Worm (Caenorhabditis elegans): ENCODE measurements around the gene R31.2.
A peak's percentile ranks its signal among the peaks of the same experiment; 100 is the strongest.

Gene R31.2

ce11 chrV:11896322-11896898 is 21.0 kb upstream of the R31.2 start:
- no peak for TF ChIP-seq dao-5 (tag; optimal IDR thresholded peaks at IDR 0.05)
- no peak for TF ChIP-seq him-1 (tag; optimal IDR thresholded peaks at IDR 0.05)
- no peak for TF ChIP-seq W03F9.2 (tag; optimal IDR thresholded peaks at IDR 0.05)

ce11 chrV:11897604-11898003 is 19.8 kb upstream of the R31.2 start:
- no peak for TF ChIP-seq dao-5 (tag; optimal IDR thresholded peaks at IDR 0.05)
- no peak for TF ChIP-seq him-1 (tag; optimal IDR thresholded peaks at IDR 0.05)
- no peak for TF ChIP-seq W03F9.2 (tag; optimal IDR thresholded peaks at IDR 0.05)

- TF ChIP-seq dao-5 (tag; optimal IDR thresholded peaks at IDR 0.05) (no peak), W03F9.2 (tag; optimal IDR thresholded peaks at IDR 0.05) (no peak), him-1 (tag; optimal IDR thresholded peaks at IDR 0.05) (no peak)
Observed at ce11 chrV:11899149-11899548, 18.2 kb upstream of the R31.2 start, which contains the start of gene sma-1. sma-1 (plus strand) TSS chrV:11899449.

- TF ChIP-seq him-1 (tag; optimal IDR thresholded peaks at IDR 0.05) (no peak), dao-5 (tag; optimal IDR thresholded peaks at IDR 0.05) (no peak), W03F9.2 (tag; optimal IDR thresholded peaks at IDR 0.05) (no peak)
Observed at ce11 chrV:11900127-11900526, 17.2 kb upstream of the R31.2 start.

- TF ChIP-seq W03F9.2 (tag; optimal IDR thresholded peaks at IDR 0.05) (no peak), him-1 (tag; optimal IDR thresholded peaks at IDR 0.05) (no peak), dao-5 (tag; optimal IDR thresholded peaks at IDR 0.05) (no peak)
Observed at ce11 chrV:11901260-11901659, 16.1 kb upstream of the R31.2 start.

ce11 chrV:11902161-11902560 is 15.2 kb upstream of the R31.2 start:
- TF ChIP-seq W03F9.2 (tag; optimal IDR thresholded peaks at IDR 0.05) (no peak), dao-5 (tag; optimal IDR thresholded peaks at IDR 0.05) (no peak), him-1 (tag; optimal IDR thresholded peaks at IDR 0.05) (no peak)

- TF ChIP-seq W03F9.2 (tag; optimal IDR thresholded peaks at IDR 0.05) (no peak), dao-5 (tag; optimal IDR thresholded peaks at IDR 0.05) (no peak), him-1 (tag; optimal IDR thresholded peaks at IDR 0.05) (no peak)
Observed at ce11 chrV:11905977-11906376, 11.4 kb upstream of the R31.2 start.

- no peak for TF ChIP-seq W03F9.2 (tag; optimal IDR thresholded peaks at IDR 0.05)
- TF ChIP-seq him-1 (tag; optimal IDR thresholded peaks at IDR 0.05) = no peak
- no peak for TF ChIP-seq dao-5 (tag; optimal IDR thresholded peaks at IDR 0.05)
Observed at ce11 chrV:11913283-11913682, 4.1 kb upstream of the R31.2 start.

ce11 chrV:11919639-11920038 is 2.3 kb downstream of the R31.2 start:
- no peak for TF ChIP-seq W03F9.2 (tag; optimal IDR thresholded peaks at IDR 0.05)
- TF ChIP-seq dao-5 (tag; optimal IDR thresholded peaks at IDR 0.05) = no peak
- no peak for TF ChIP-seq him-1 (tag; optimal IDR thresholded peaks at IDR 0.05)

ce11 chrV:11921229-11921628 is 3.9 kb downstream of the R31.2 start:
- TF ChIP-seq him-1 (tag; optimal IDR thresholded peaks at IDR 0.05) (no peak), W03F9.2 (tag; optimal IDR thresholded peaks at IDR 0.05) (peak; percentile 41), dao-5 (tag; optimal IDR thresholded peaks at IDR 0.05) (no peak)

- TF ChIP-seq dao-5 (tag; optimal IDR thresholded peaks at IDR 0.05) (no peak), him-1 (tag; optimal IDR thresholded peaks at IDR 0.05) (no peak), W03F9.2 (tag; optimal IDR thresholded peaks at IDR 0.05) (no peak)
Observed at ce11 chrV:11921689-11922517, 4.5 kb downstream of the R31.2 start.

ce11 chrV:11927346-11927745 is 10.0 kb downstream of the R31.2 start, which contains the start of gene osm-6:
osm-6 (minus strand) TSS chrV:11927446.
- TF ChIP-seq him-1 (tag; optimal IDR thresholded peaks at IDR 0.05) (no peak), dao-5 (tag; optimal IDR thresholded peaks at IDR 0.05) (no peak), W03F9.2 (tag; optimal IDR thresholded peaks at IDR 0.05) (no peak)

- TF ChIP-seq him-1 (tag; optimal IDR thresholded peaks at IDR 0.05) (no peak), W03F9.2 (tag; optimal IDR thresholded peaks at IDR 0.05) (no peak), dao-5 (tag; optimal IDR thresholded peaks at IDR 0.05) (no peak)
Observed at ce11 chrV:11929046-11929590, 11.7 kb downstream of the R31.2 start, which contains the start of gene F58H1.2. F58H1.2 (plus strand) TSS chrV:11929096.

All from whole organism, L4/young adult.